Worm (Caenorhabditis elegans): Measurements from ENCODE around the gene ceh-60.

ce11 chrX:6473698-6474314 is 56.1 kb downstream of the ceh-60 start, which contains the start of the genes C15B12.4 and C15B12.8:
- TF ChIP-seq tlf-1 (GFP tag; optimal IDR thresholded peaks at IDR 0.05) (no peak), snpc-4 (GFP tag; optimal IDR thresholded peaks at IDR 0.05) (no peak), snpc-4 (tag; optimal IDR thresholded peaks at IDR 0.05) (no peak), unc-130 (GFP tag; optimal IDR thresholded peaks at IDR 0.05) (no peak), pha-4 (tag; optimal IDR thresholded peaks at IDR 0.05) (no peak), zim-3 (tag; optimal IDR thresholded peaks at IDR 0.05) (no peak)
